Fruit fly (Drosophila melanogaster): ENCODE measurements around the gene CG4186.

The CG4186 gene

DNA sequence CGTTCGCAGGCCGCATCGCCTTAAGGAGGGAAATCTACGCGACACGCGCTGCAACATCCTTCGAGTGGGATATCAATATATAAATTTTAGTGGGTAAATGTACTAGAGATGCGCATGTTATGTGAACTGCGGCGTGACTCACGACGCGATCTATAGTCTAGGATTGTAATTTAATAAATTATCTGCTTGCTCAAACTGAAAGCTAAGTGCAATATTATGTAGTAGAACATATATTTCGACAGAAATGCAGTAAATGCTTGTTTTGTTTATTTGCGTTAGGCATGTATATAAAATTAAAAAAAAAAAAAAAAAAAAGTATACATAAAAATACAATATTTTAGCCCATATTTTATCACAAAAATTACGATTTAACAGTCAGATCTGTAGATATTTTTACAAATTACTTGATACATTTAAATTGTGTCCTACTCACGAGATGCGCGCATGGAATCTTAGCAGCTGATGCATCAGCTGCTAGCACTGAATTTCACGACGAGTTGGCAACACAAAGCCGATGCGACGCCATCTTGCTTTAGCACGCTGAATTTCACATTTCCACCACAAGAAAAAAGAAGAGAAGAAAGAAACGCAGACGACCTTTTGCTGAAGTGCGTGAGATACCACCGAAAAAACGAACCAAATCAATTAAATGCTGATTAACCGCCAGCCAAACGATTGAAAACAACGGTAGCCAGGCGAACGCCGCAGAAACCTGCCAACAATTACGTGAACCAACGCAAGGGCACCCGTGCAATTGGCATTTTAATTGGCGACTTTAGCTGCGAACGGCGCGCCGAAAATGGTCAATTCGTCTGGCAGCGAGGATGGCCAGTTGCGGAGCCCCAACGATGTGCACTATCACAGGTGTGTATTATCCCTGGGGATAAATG, 1.9 kb downstream of the CG4186 start, which contains the start of the genes CG4042 and Pitslre (continued):
- TF ChIP-seq caup (GFP tag; optimal IDR thresholded peaks at IDR 0.05; ENCODE audit: severe bottlenecking): no peak
- no peak for TF ChIP-seq dan (GFP tag; IDR thresholded peaks at IDR 0.05)
- TF ChIP-seq CTCF (GFP tag; optimal IDR thresholded peaks at IDR 0.05): no peak
- peak; percentile 21; the same call in 1 of the 2 replicates for TF ChIP-seq ato (GFP tag; IDR thresholded peaks at IDR 0.05; ENCODE audit: partially characterized antibody)
- TF ChIP-seq hkb (optimal IDR thresholded peaks at IDR 0.05): no peak
- TF ChIP-seq hkb (GFP tag; IDR thresholded peaks at IDR 0.05): peak; percentile 16; the same call in 1 of the 2 replicates
- TF ChIP-seq CG10959 (GFP tag; IDR thresholded peaks at IDR 0.05): no peak
- peak; percentile 55 for TF ChIP-seq amos (GFP tag; IDR thresholded peaks at IDR 0.05; ENCODE audit: partially characterized antibody)
- TF ChIP-seq CG18599 (GFP tag; optimal IDR thresholded peaks at IDR 0.05): peak; percentile 34
- TF ChIP-seq onecut (GFP tag; IDR thresholded peaks at IDR 0.05): no peak
- peak; percentile 19 for TF ChIP-seq shn (GFP tag; optimal IDR thresholded peaks at IDR 0.05)
- no peak for TF ChIP-seq CG13624 (GFP tag; optimal IDR thresholded peaks at IDR 0.05)
- peak; percentile 22 for TF ChIP-seq CG15514 (GFP tag; optimal IDR thresholded peaks at IDR 0.05)
- TF ChIP-seq Vsx1 (GFP tag; optimal IDR thresholded peaks at IDR 0.05): no peak
- TF ChIP-seq NfI (GFP tag; optimal IDR thresholded peaks at IDR 0.05): peak; percentile 42
- TF ChIP-seq Stat92E (GFP tag; optimal IDR thresholded peaks at IDR 0.05): no peak
- TF ChIP-seq Antp (GFP tag; optimal IDR thresholded peaks at IDR 0.05): no peak
- no peak for TF ChIP-seq eyg (GFP tag; optimal IDR thresholded peaks at IDR 0.05)
- no peak for TF ChIP-seq Neu2 (GFP tag; optimal IDR thresholded peaks at IDR 0.05; ENCODE audit: borderline replicate concordance)
- no peak for TF ChIP-seq CG9876 (GFP tag; optimal IDR thresholded peaks at IDR 0.05)
- no peak for TF ChIP-seq Abd-B (GFP tag; optimal IDR thresholded peaks at IDR 0.05)
- no peak; the same call in 1 of the 2 replicates for TF ChIP-seq NFAT (GFP tag; IDR thresholded peaks at IDR 0.05)
- peak; percentile 51 for TF ChIP-seq CG13424 (tag; optimal IDR thresholded peaks at IDR 0.05)
- TF ChIP-seq gfzf (GFP tag; optimal IDR thresholded peaks at IDR 0.05): no peak
- TF ChIP-seq CG2116 (GFP tag; optimal IDR thresholded peaks at IDR 0.05): peak; percentile 25
- TF ChIP-seq repo (GFP tag; optimal IDR thresholded peaks at IDR 0.05): no peak
- TF ChIP-seq CG6813 (GFP tag; optimal IDR thresholded peaks at IDR 0.05): no peak
- 0 out of 3 replicates have a peak, but pooled peaks have one; percentile 14 for TF ChIP-seq ase (GFP tag; IDR thresholded peaks at IDR 0.05)
- TF ChIP-seq zen (tag; optimal IDR thresholded peaks at IDR 0.05): no peak
- no peak for TF ChIP-seq CG17361 (GFP tag; IDR thresholded peaks at IDR 0.05)
- TF ChIP-seq aop (GFP tag; IDR thresholded peaks at IDR 0.05): no peak
- TF ChIP-seq pnt (GFP tag; optimal IDR thresholded peaks at IDR 0.05): no peak
- TF ChIP-seq H2.0 (GFP tag; IDR thresholded peaks at IDR 0.05): no peak
- TF ChIP-seq CG3838 (GFP tag; optimal IDR thresholded peaks at IDR 0.05): no peak
- no peak for TF ChIP-seq B-H2 (GFP tag; optimal IDR thresholded peaks at IDR 0.05)
- TF ChIP-seq HmgD (GFP tag; optimal IDR thresholded peaks at IDR 0.05): no peak
- TF ChIP-seq cg (GFP tag; optimal IDR thresholded peaks at IDR 0.05): no peak
- no peak for TF ChIP-seq jumu (GFP tag; optimal IDR thresholded peaks at IDR 0.05)
- no peak for TF ChIP-seq stc (GFP tag; IDR thresholded peaks at IDR 0.05)
- peak; percentile 7 for TF ChIP-seq unpg (GFP tag; optimal IDR thresholded peaks at IDR 0.05)
- TF ChIP-seq run (tag; optimal IDR thresholded peaks at IDR 0.05): no peak
- no peak for TF ChIP-seq sr (GFP tag; IDR thresholded peaks at IDR 0.05)
- no peak for TF ChIP-seq ci (GFP tag; IDR thresholded peaks at IDR 0.05)
- TF ChIP-seq CG15479 (GFP tag; optimal IDR thresholded peaks at IDR 0.05): no peak
- TF ChIP-seq CG34224 (GFP tag; IDR thresholded peaks at IDR 0.05; ENCODE audit: partially characterized antibody): peak; percentile 70; the same call in 2 of the 3 replicates
- peak; percentile 19 to 40 for TF ChIP-seq Hr51 (GFP tag; optimal IDR thresholded peaks at IDR 0.05)
- TF ChIP-seq ssp (GFP tag; IDR thresholded peaks at IDR 0.05): peak; percentile 24; the same call in 1 of the 2 replicates
- TF ChIP-seq Bdp1 (GFP tag; optimal IDR thresholded peaks at IDR 0.05): peak; percentile 16
- TF ChIP-seq CG8478 (optimal IDR thresholded peaks at IDR 0.05): no peak
